Worm (Caenorhabditis elegans) whole organism, mixed stage, embryonic: Measurements from ENCODE around the gene ttx-3.

Experiments used
- M03D4.4 ChIP-seq: sonication (generic microtip); optimal IDR thresholded peaks from 2 replicates; lab custom pipeline; 2017; ENCODE audit warnings: mild to moderate bottlenecking, missing genetic modification characterization, missing compliant biosample characterization
- blmp-1 ChIP-seq: fragments of 150-350 bp; optimal IDR thresholded peaks from 2 replicates; lab custom pipeline; 2014; ENCODE audit warnings: missing biosample characterization, missing genetic modification characterization
- elt-3 ChIP-seq: fragments of 150-350 bp; optimal IDR thresholded peaks from 2 replicates; lab custom pipeline; 2014; ENCODE audit warnings: missing biosample characterization, missing genetic modification characterization
- unc-62 ChIP-seq: fragments of 150-350 bp; optimal IDR thresholded peaks from 2 replicates; lab custom pipeline; 2014; ENCODE audit warnings: missing biosample characterization, missing genetic modification reagents, missing genetic modification characterization
- ztf-11 ChIP-seq: fragments of 150-350 bp; optimal IDR thresholded peaks from 2 replicates; lab custom pipeline; 2014; ENCODE audit warnings: missing biosample characterization, missing genetic modification characterization

- TF ChIP-seq unc-62 (no peak), M03D4.4 (no peak), blmp-1 (tag; lab: Kevin White, UChicago) (no peak), ztf-11 (no peak), elt-3 (tag; lab: Kevin White, UChicago) (no peak)
Measured at ce11 chrX:11758809-11759208, 10.4 kb downstream of the ttx-3 start, which contains the start of gene lact-7.
